Fruit fly (Drosophila melanogaster) Kc167 (cell line): ENCODE results near the gene CG2681.

Experiments
- Myc ChIP-seq: fragments of >200 bp; optimal IDR thresholded peaks from 2 replicates; lab custom pipeline; 2017; ENCODE audit warnings: missing external identifiers
- h ChIP-seq: fragments of >200 bp; optimal IDR thresholded peaks from 3 replicates; lab custom pipeline; 2018; ENCODE audit warnings: missing external identifiers
- insv ChIP-seq: fragments of >200 bp; optimal IDR thresholded peaks from 3 replicates; lab custom pipeline; 2018; ENCODE audit warnings: missing external identifiers
- psq ChIP-seq: fragments of >200 bp; optimal IDR thresholded peaks from 2 replicates; lab custom pipeline; 2017; ENCODE audit warnings: missing external identifiers
- ttk ChIP-seq: sonication (Bioruptor generic); optimal IDR thresholded peaks from 2 replicates; lab custom pipeline; 2017; ENCODE audit warnings: missing external identifiers

DNA sequence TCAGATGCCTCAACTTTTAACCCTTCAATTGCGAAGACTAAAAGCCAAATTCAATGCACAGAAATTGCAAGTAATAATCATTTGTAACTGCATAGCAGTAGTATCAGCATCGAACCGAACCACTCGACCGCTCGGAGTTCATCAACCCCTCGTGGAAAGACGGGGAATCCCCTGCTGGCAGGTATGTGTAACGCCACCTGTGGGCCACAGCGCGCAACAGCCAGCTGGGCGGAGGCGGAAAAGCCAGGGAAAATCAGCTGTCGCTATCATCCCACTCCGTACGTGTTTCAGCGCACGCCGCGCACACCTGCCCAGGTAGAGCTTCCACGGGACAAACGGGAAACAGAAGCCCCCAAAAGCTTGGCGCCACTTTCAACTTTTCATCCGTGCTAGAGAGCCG is 24.0 kb upstream of the CG2681 start:
- TF ChIP-seq insv (no peak), psq (no peak), h (lab: Kevin White, UChicago) (no peak), ttk (lab: Kevin White, UChicago) (no peak), Myc (lab: Kevin White, UChicago) (no peak)
